Worm (Caenorhabditis elegans) whole organism, L4 larva: ENCODE data around the gene ceh-93.

ENCODE experiments used
- R02D3.7 ChIP-seq: fragments of 150-350 bp; sonication (generic microtip); optimal IDR thresholded peaks from 3 replicates; lab custom pipeline; 2014; ENCODE audit warnings: missing biosample characterization, missing genetic modification characterization
- ZK546.5 ChIP-seq, 2 experiments: sonication (generic microtip); optimal IDR thresholded peaks; 2 replicates each; lab custom pipeline; 2017; ENCODE audit warnings: missing biosample characterization in 2 of 2, missing genetic modification characterization in 2 of 2
- aly-2 ChIP-seq: sonication (generic microtip); optimal IDR thresholded peaks from 2 replicates; lab custom pipeline; 2018; ENCODE audit warnings: missing biosample characterization, missing genetic modification characterization
- ama-1 ChIP-seq: fragments of 150-350 bp; optimal IDR thresholded peaks from 2 replicates; lab custom pipeline; 2014; ENCODE audit warnings: inconsistent platforms, mixed read lengths
- gei-8 ChIP-seq: fragments of 200-800 bp; sonication (Bioruptor generic); optimal IDR thresholded peaks from 2 replicates; lab custom pipeline; 2018; ENCODE audit warnings: mild to moderate bottlenecking, missing genetic modification characterization, missing compliant biosample characterization
- hlh-30 ChIP-seq: sonication (generic microtip); optimal IDR thresholded peaks from 2 replicates; lab custom pipeline; 2017; ENCODE audit warnings: antibody characterized with exemption, mild to moderate bottlenecking, missing genetic modification characterization, missing compliant biosample characterization; ENCODE audit not compliant: insufficient read depth
- mdl-1 ChIP-seq, 2 experiments: fragments of 150-350 bp in 1 of 2; sonication (generic microtip) in 1 of 2; optimal IDR thresholded peaks; 2 replicates each; lab custom pipeline; 2014 to 2017; ENCODE audit warnings: missing biosample characterization in 2 of 2, missing genetic modification characterization in 2 of 2
- mep-1 ChIP-seq: fragments of 150-350 bp; sonication (generic microtip); optimal IDR thresholded peaks from 3 replicates; lab custom pipeline; 2014; ENCODE audit warnings: missing biosample characterization, missing genetic modification characterization
- mxl-2 ChIP-seq: fragments of 200-800 bp; sonication (Bioruptor generic); conservative IDR thresholded peaks from 2 replicates; pipeline ENCODE4 v1.3.6; 2022; ENCODE audit warnings: missing genetic modification reagents, missing genetic modification characterization, missing compliant biosample characterization
- set-16 ChIP-seq: fragments of 200-800 bp; sonication (Bioruptor generic); IDR thresholded peaks from 2 replicates; pipeline ENCODE4 v1.3.6; 2022; ENCODE audit warnings: missing genetic modification reagents, missing genetic modification characterization, missing compliant biosample characterization
- snpc-4 ChIP-seq: fragments of 150-350 bp; optimal IDR thresholded peaks from 2 replicates; lab custom pipeline; 2014; ENCODE audit warnings: missing biosample characterization, missing genetic modification characterization
- zfp-3 ChIP-seq: fragments of 200-800 bp; sonication (Bioruptor generic); conservative IDR thresholded peaks from 2 replicates; pipeline ENCODE4 v1.3.6; 2022; ENCODE audit warnings: missing genetic modification reagents, missing genetic modification characterization, missing compliant biosample characterization

- TF ChIP-seq R02D3.7 (tag; lab: Kevin White, UChicago) (no peak), gei-8 (GFP tag; lab: Kevin White, UChicago) (no peak), snpc-4 (tag; lab: Kevin White, UChicago) (no peak), ZK546.5 (tag; optimal IDR thresholded peaks at IDR 0.05; lab: Kevin White, UChicago) (no peak), mxl-2 (GFP tag; lab: Robert Waterston, UW) (no peak), zfp-3 (no peak), mep-1 (tag; lab: Kevin White, UChicago) (no peak), ama-1 (lab: Kevin White, UChicago) (no peak), hlh-30 (tag; lab: Kevin White, UChicago) (no peak), mdl-1 (tag; optimal IDR thresholded peaks at IDR 0.05; lab: Kevin White, UChicago) (no peak), aly-2 (tag; lab: Kevin White, UChicago) (no peak), set-16 (GFP tag; lab: Robert Waterston, UW) (no peak)
These were observed 1.9 kb upstream of the ceh-93 start, which contains the start of gene R04A9.9 for ce11 chrX:390469-390868.
